Worm (Caenorhabditis elegans) whole organism, L4 larva: Measurements from ENCODE around the gene C06E7.88.
A peak's percentile ranks its signal among the peaks of the same experiment; 100 is the strongest.

Experiments
- F49E8.2 ChIP-seq: sonication (generic microtip); optimal IDR thresholded peaks from 2 replicates; lab custom pipeline; 2016; ENCODE audit warnings: missing compliant biosample characterization, mild to moderate bottlenecking, missing genetic modification characterization, borderline replicate concordance
- Y75B8A.6 ChIP-seq: fragments of 200-800 bp; sonication (Bioruptor generic); IDR thresholded peaks from 2 replicates; pipeline ENCODE4 v1.3.6; 2022; ENCODE audit warnings: missing genetic modification reagents, missing genetic modification characterization, missing compliant biosample characterization
- aly-2 ChIP-seq: sonication (generic microtip); optimal IDR thresholded peaks from 2 replicates; lab custom pipeline; 2018; ENCODE audit warnings: missing biosample characterization, missing genetic modification characterization
- ceh-62 ChIP-seq: sonication (generic microtip); optimal IDR thresholded peaks from 2 replicates; lab custom pipeline; 2017; ENCODE audit warnings: missing biosample characterization, missing genetic modification characterization
- hlh-11 ChIP-seq: fragments of 200-800 bp; sonication (Bioruptor generic); optimal IDR thresholded peaks from 2 replicates; lab custom pipeline; 2018; ENCODE audit warnings: mild to moderate bottlenecking, missing genetic modification characterization, missing compliant biosample characterization
- lin-29 ChIP-seq: fragments of 200-800 bp; sonication (Bioruptor generic); IDR thresholded peaks from 2 replicates; pipeline ENCODE4 v1.3.6; 2022; ENCODE audit warnings: missing genetic modification reagents, missing genetic modification characterization, missing compliant biosample characterization
- nhr-11 ChIP-seq: fragments of 150-350 bp; optimal IDR thresholded peaks from 2 replicates; lab custom pipeline; 2014; ENCODE audit warnings: missing biosample characterization, missing genetic modification characterization
- nhr-76 ChIP-seq: fragments of 150-350 bp; optimal IDR thresholded peaks from 2 replicates; lab custom pipeline; 2014; ENCODE audit warnings: missing biosample characterization, missing genetic modification characterization
- unc-62 ChIP-seq, 3 experiments: fragments of 150-350 bp in 1 of 3; sonication (generic microtip); optimal IDR thresholded peaks in 2 of 3; peaks in 1 of 3; 1 replicate in 1 of 3; 2 replicates in 2 of 3; lab custom pipeline; 2014 to 2017; ENCODE audit warnings: missing biosample characterization in 3 of 3, missing genetic modification characterization in 3 of 3, missing genetic modification reagents in 3 of 3, missing genotype in 1 of 3
- zfp-2 ChIP-seq: sonication (generic microtip); optimal IDR thresholded peaks from 2 replicates; lab custom pipeline; 2016; ENCODE audit warnings: mild to moderate bottlenecking, missing genetic modification characterization, missing compliant biosample characterization
- zfp-3 ChIP-seq: fragments of 200-800 bp; sonication (Bioruptor generic); conservative IDR thresholded peaks from 2 replicates; pipeline ENCODE4 v1.3.6; 2022; ENCODE audit warnings: missing genetic modification reagents, missing genetic modification characterization, missing compliant biosample characterization

- TF ChIP-seq zfp-3 (GFP tag; lab: Robert Waterston, UW) (no peak), Y75B8A.6 (no peak), F49E8.2 (no peak), zfp-2 (tag; lab: Kevin White, UChicago) (no peak), nhr-11 (tag; lab: Kevin White, UChicago) (no peak), ceh-62 (tag; lab: Kevin White, UChicago) (no peak), aly-2 (no peak), lin-29 (GFP tag; lab: Robert Waterston, UW) (no peak), unc-62 (GFP tag; optimal IDR thresholded peaks at IDR 0.05 in 1 of 2; lab: Kevin White, UChicago) (peak in 1 of 2 experiments; percentile 99), unc-62 (tag; optimal IDR thresholded peaks at IDR 0.05; lab: Kevin White, UChicago) (no peak), hlh-11 (tag; lab: Kevin White, UChicago) (no peak), nhr-76 (tag; lab: Kevin White, UChicago) (no peak)
Observed at ce11 chrIV:5834182-5834581, 32.9 kb downstream of the C06E7.88 start.
